Worm (Caenorhabditis elegans): ENCODE data around the gene cfap-36.

cfap-36 gene

DNA sequence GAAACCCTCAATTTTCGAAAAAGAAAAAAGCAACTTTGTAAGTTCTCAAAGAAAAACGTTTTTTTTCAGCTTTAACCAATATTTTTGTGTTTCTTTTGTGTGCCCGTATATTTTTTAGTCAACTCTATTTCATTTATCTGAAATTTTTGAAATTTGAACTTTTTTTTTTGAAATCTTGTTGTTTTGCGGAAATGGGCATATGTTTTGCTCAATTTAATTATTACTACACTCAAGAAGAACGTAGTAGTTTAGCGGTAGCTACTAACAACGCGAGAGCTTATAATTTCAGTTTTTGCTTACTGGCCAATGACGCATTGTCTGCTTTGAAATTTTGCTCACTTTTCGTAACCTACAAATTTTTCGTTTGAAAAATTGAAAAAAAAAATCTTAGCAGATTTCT lies 27.2 kb downstream of the cfap-36 start, which contains the start of gene srh-82:
Gene srh-82 (plus strand): TSS at position 301 of the 400 bp plus-strand sequence.
- TF ChIP-seq ceh-88 (GFP tag; IDR thresholded peaks at IDR 0.05) (no peak), efl-1 (optimal IDR thresholded peaks at IDR 0.05) (no peak), efl-1 (GFP tag; optimal IDR thresholded peaks at IDR 0.05 in 1 of 2) (peak in 1 of 2 experiments; percentile 0), sup-37 (GFP tag; optimal IDR thresholded peaks at IDR 0.05) (no peak), ztf-4 (tag; optimal IDR thresholded peaks at IDR 0.05) (no peak)

DNA sequence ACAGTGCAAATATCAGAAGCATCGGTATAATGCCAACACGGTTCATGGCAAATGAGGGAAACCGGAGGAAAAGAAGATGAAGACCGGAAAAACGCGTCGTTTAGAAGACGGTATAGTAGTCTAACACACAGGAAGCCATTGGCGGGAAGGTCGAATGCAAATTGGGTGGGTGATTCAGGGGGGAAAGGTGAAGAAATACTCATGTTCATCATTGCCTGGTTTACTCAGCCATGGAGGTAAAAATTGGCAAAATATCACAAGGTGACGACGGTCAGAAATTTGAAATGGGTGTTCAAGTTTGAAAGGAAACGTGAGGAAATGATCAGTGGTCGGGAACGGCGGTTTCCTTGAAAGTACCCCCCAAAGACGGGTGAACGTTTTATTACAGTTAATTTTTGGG lies 30.8 kb downstream of the cfap-36 start, which contains the start of gene W03F9.11:
Gene W03F9.11 (minus strand): TSS at position 101 of the 400 bp plus-strand sequence.
- no peak for TF ChIP-seq nhr-28 (tag; optimal IDR thresholded peaks at IDR 0.05)
- no peak for TF ChIP-seq lin-15B (tag; optimal IDR thresholded peaks at IDR 0.05)
- no peak for TF ChIP-seq lir-3 (tag; optimal IDR thresholded peaks at IDR 0.05; ENCODE audit: poor library complexity)
- no peak for TF ChIP-seq dsc-1 (tag; optimal IDR thresholded peaks at IDR 0.05)
- no peak for TF ChIP-seq nhr-19 (GFP tag; conservative IDR thresholded peaks at IDR 0.05)
- no peak for TF ChIP-seq pax-3 (tag; optimal IDR thresholded peaks at IDR 0.05)
- no peak for TF ChIP-seq egl-13 (tag; optimal IDR thresholded peaks at IDR 0.05)
- TF ChIP-seq elt-2 (tag; optimal IDR thresholded peaks at IDR 0.05): no peak

DNA sequence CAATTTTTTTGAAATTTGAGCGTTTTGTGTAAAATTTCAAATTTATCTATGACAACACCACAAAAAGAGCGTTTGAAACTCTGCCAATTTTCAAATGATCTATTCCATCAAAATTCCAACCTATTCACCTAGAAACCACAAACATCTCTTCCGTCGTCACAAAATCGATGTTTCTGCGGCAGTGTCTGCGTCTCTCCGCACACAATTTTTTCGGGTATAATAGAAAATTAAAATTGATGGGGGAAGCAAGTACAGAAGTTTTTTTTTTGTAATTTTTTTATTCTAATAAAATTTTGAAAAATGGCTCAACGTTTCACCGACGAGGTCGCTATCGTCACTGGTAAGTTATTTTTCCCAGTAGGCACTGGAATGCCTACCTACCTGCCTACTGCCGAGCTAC lies 33.4 kb downstream of the cfap-36 start, which contains the start of gene W03F9.9:
Gene W03F9.9 (plus strand): TSS at position 301 of the 400 bp plus-strand sequence.
- TF ChIP-seq mdl-1 (tag; optimal IDR thresholded peaks at IDR 0.05) (no peak), efl-1 (optimal IDR thresholded peaks at IDR 0.05) (no peak), efl-1 (GFP tag; optimal IDR thresholded peaks at IDR 0.05 in 1 of 2) (peak in 1 of 2 experiments; percentile 82), ceh-63 (GFP tag; optimal IDR thresholded peaks at IDR 0.05) (no peak), C34B4.2 (tag; optimal IDR thresholded peaks at IDR 0.05) (no peak), pqm-1 (tag; optimal IDR thresholded peaks at IDR 0.05) (no peak)

DNA sequence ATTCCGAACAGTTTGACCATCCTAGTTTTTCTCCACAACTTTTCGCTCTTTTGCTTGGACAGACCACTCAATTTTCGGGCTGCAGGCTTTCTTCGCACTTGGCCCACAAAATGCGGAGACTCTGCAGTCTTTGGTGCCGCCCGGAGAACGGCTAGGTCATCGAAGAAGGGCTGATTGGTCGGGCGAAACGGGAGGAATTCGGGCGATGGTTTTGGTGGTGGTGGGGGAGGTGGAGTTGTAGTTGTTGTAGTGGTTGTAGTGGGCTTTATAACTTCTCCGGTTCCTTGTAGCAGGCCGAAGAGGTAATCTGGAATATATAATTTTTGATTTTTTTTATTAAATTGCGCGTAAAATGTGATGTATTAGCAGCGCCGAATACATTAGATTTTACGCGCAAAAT lies 34.3 kb downstream of the cfap-36 start:
- TF ChIP-seq unc-86 (tag; optimal IDR thresholded peaks at IDR 0.05) (no peak), efl-1 (optimal IDR thresholded peaks at IDR 0.05) (no peak), efl-1 (GFP tag; optimal IDR thresholded peaks at IDR 0.05 in 1 of 2) (peak in 1 of 2 experiments; percentile 91)

DNA sequence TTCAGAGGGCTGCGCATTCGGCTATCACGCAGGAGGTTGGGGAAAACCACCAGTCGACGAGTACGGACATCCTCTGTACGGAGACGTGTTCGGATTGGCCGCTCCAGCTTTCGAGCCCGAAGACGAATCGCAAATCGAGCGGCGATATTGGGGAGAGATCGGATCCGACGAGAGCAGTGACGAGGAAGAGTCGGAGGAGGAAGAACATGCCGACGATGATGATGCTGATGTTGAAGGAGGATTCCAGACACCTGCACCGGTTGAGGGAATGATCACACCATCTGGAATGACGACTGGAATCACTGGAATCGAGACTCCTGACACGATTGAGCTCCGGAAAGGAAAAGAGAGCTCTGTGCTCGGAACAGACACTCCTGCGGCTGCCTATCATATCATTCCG lies 41.8 kb downstream of the cfap-36 start:
- TF ChIP-seq efl-1 (optimal IDR thresholded peaks at IDR 0.05) (no peak), efl-1 (GFP tag; optimal IDR thresholded peaks at IDR 0.05 in 1 of 2) (peak in 1 of 2 experiments; percentile 12), pag-3 (tag; optimal IDR thresholded peaks at IDR 0.05; ENCODE audit: borderline replicate concordance, insufficient read depth) (no peak)

DNA sequence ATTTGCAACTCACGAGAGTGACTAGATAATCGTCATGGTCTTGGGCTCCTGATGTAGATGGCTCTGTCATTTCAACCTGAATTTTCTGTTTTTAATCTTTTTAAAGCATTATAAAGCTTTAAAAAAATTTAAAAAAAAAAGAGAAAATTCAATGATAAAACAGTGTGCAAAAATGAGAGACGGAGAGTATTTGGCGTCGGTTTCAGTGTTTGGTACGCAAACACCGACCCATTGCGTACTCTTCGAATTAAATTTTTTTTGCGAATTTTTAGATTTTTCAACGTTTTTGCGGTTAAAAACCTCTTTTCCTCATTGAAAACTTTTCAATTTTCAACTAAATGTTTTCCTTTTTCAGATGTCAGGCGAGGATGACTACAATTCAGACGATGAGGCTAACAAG lies 44.1 kb downstream of the cfap-36 start, which contains the start of the genes W03F9.2 and sftb-2:
Gene W03F9.2 (minus strand): TSS at position 153 of the 400 bp plus-strand sequence.
Gene sftb-2 (plus strand): TSS at position 356 of the 400 bp plus-strand sequence.
- peak; percentile 25 for TF ChIP-seq nhr-20 (tag; optimal IDR thresholded peaks at IDR 0.05)
- peak; percentile 56 for TF ChIP-seq nhr-71 (tag; optimal IDR thresholded peaks at IDR 0.05)
- TF ChIP-seq tbx-2 (tag; optimal IDR thresholded peaks at IDR 0.05): peak; percentile 34
- TF ChIP-seq nhr-12 (tag; optimal IDR thresholded peaks at IDR 0.05): no peak
- peak; percentile 54 to 62 (median 56) for TF ChIP-seq dpl-1 (GFP tag; optimal IDR thresholded peaks at IDR 0.05)
- no peak for TF ChIP-seq ces-1 (GFP tag; optimal IDR thresholded peaks at IDR 0.05)
- TF ChIP-seq rnt-1 (tag; optimal IDR thresholded peaks at IDR 0.05): peak; percentile 36
- TF ChIP-seq unc-30 (tag; optimal IDR thresholded peaks at IDR 0.05): no peak
- TF ChIP-seq snu-23 (GFP tag; optimal IDR thresholded peaks at IDR 0.05): peak; percentile 54
- TF ChIP-seq aly-2 (tag; optimal IDR thresholded peaks at IDR 0.05): no peak
- peak; percentile 51 for TF ChIP-seq swsn-7 (tag; optimal IDR thresholded peaks at IDR 0.05)
- TF ChIP-seq dsc-1 (tag; optimal IDR thresholded peaks at IDR 0.05): peak; percentile 1
- peak; percentile 59 to 66 for TF ChIP-seq lsy-2 (tag; optimal IDR thresholded peaks at IDR 0.05)
- TF ChIP-seq efl-1 (optimal IDR thresholded peaks at IDR 0.05): peak; percentile 40 to 61
- TF ChIP-seq efl-1 (GFP tag; optimal IDR thresholded peaks at IDR 0.05 in 1 of 2): peak; percentile 71 to 94
- TF ChIP-seq lin-39 (tag; optimal IDR thresholded peaks at IDR 0.05): peak; percentile 30
- peak; percentile 17 for TF ChIP-seq nhr-77 (tag; optimal IDR thresholded peaks at IDR 0.05)
- TF ChIP-seq snpc-4 (tag; optimal IDR thresholded peaks at IDR 0.05): peak; percentile 7
- TF ChIP-seq fkh-8 (tag; optimal IDR thresholded peaks at IDR 0.05): no peak
- TF ChIP-seq nhr-90 (tag; optimal IDR thresholded peaks at IDR 0.05; ENCODE audit: poor library complexity): no peak
- TF ChIP-seq skn-1 (tag; optimal IDR thresholded peaks at IDR 0.05): peak; percentile 43
- no peak for TF ChIP-seq hlh-4 (tag; optimal IDR thresholded peaks at IDR 0.05)
- no peak for TF ChIP-seq Y116A8C.19 (tag; optimal IDR thresholded peaks at IDR 0.05; ENCODE audit: borderline replicate concordance)
- peak in 2 of 3 experiments; percentile 9 to 34 for TF ChIP-seq ceh-82 (tag; optimal IDR thresholded peaks at IDR 0.05)
- TF ChIP-seq lin-35 (GFP tag; optimal IDR thresholded peaks at IDR 0.05): peak; percentile 59 to 63
- TF ChIP-seq lin-15B (tag; optimal IDR thresholded peaks at IDR 0.05): peak; percentile 14
- TF ChIP-seq C34B4.2 (tag; optimal IDR thresholded peaks at IDR 0.05): no peak

Measured in whole organism, L1 larva.